Worm (Caenorhabditis elegans): Measurements from ENCODE around the gene nlp-16.

DNA sequence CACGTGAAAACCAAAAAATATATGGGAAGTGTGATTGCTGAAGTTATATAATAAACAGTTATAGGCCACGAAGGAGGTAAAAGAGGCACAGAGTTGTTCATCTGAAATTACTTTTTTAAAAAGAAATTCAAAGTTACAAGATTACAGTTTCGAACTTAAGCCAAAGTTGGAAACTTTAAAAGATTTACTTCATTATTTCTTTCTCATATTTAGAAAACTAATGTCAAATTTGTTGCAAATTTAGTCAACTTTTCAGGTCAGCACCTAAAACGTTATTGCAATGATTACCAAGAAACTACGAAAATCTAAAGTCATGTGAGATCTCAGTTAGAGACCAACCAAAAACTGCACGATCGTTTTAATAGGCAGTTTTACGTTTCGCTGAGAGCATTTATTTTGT is 44.0 kb upstream of the nlp-16 start, which contains the start of gene srv-25:
- no peak for TF ChIP-seq zag-1 (tag; optimal IDR thresholded peaks at IDR 0.05)
- TF ChIP-seq skn-1 (tag; optimal IDR thresholded peaks at IDR 0.05): no peak
- no peak for TF ChIP-seq ztf-11 (tag; optimal IDR thresholded peaks at IDR 0.05)
- TF ChIP-seq ceh-16 (tag; optimal IDR thresholded peaks at IDR 0.05): no peak
- TF ChIP-seq nhr-237 (tag; optimal IDR thresholded peaks at IDR 0.05): no peak
- no peak for TF ChIP-seq unc-39 (tag; optimal IDR thresholded peaks at IDR 0.05)
- TF ChIP-seq lsy-2 (tag; optimal IDR thresholded peaks at IDR 0.05): no peak
- no peak for TF ChIP-seq mdl-1 (tag; optimal IDR thresholded peaks at IDR 0.05)
- no peak for TF ChIP-seq sma-3 (GFP tag; optimal IDR thresholded peaks at IDR 0.05)
- TF ChIP-seq nhr-11 (tag; optimal IDR thresholded peaks at IDR 0.05): no peak
- TF ChIP-seq nhr-25 (tag; optimal IDR thresholded peaks at IDR 0.05): no peak
- no peak for TF ChIP-seq ZK546.5 (tag; optimal IDR thresholded peaks at IDR 0.05)
- TF ChIP-seq unc-55 (GFP tag; optimal IDR thresholded peaks at IDR 0.05): no peak
